Fruit fly (Drosophila melanogaster): Measurements from ENCODE around the gene MtnB.

Gene MtnB

DNA sequence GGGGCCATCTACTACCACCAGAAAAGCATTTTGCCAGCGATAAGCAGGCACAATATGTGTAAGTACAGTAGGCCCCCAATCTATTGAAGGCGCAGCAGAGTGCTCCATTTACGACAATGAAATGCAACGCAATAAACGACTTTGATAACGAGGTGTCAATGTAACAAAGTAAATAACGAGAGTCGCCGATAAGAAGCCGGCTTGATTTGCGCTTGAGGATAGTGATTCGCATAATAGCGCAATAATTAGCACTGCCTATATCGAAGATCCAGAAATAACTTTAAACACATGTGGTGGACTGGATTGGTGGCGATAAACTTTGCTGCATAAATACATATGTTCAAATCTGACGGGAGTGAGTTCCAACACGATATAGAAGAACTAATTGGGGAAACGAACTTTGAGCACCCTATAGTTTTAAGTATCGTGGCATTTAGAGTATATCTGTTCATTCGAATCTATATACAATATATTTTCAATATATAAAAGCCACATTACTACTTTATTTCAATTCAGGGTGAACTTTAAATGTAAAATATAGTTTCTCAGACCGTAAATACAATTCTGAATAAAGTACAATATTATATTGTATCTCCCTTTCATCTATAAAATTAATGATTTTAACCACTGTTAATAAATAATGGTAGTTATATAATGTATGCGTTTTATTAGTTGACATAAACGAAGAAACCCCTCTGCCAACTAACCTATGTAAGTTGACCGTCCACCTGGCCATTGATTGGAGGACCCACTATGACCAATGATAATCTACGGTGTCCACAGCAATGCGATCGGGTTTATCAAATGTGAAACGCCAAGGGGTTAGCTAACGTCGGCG, 45.7 kb upstream of the MtnB start:
- TF ChIP-seq Pif1A (GFP tag; optimal IDR thresholded peaks at IDR 0.05) (no peak), CG32121 (GFP tag; IDR thresholded peaks at IDR 0.05) (0 out of 2 replicates have a peak, but pooled peaks have one; percentile 36), Ets98B (GFP tag; IDR thresholded peaks at IDR 0.05) (peak; percentile 60), CG15710 (tag; optimal IDR thresholded peaks at IDR 0.05) (no peak), CG17806 (tag; optimal IDR thresholded peaks at IDR 0.05) (no peak), CG12605 (GFP tag; IDR thresholded peaks at IDR 0.05) (0 out of 2 replicates have a peak, but pooled peaks have one; percentile 22), fd96Ca (GFP tag; IDR thresholded peaks at IDR 0.05) (peak; percentile 55; the same call in 2 of the 3 replicates), CG8159 (tag; optimal IDR thresholded peaks at IDR 0.05) (no peak), CG4496 (GFP tag; IDR thresholded peaks at IDR 0.05) (0 out of 3 replicates have a peak, but pooled peaks have one; percentile 31), EcR (GFP tag; optimal IDR thresholded peaks at IDR 0.05) (peak; percentile 86)

DNA sequence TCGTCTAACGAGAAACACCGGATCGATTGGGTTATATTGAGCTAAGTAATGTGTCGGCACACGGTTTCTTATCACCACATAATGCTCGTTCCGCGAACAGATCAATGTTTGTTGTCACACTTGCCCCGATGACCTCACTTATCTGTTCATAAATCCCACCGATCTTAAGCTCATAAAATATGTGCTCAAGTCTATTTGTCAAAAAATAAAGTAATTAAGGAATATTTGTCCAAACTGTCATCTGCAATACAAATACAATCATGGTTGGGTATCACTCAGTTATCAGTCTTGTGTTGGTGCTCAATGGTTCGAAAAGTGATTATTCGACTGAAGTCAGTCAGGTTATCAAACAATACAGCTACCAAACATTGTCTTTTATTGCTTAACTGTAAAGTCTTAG, 44.7 kb upstream of the MtnB start:
- TF ChIP-seq gl (tag; optimal IDR thresholded peaks at IDR 0.05), result no peak
- no peak for TF ChIP-seq Pif1B (GFP tag; optimal IDR thresholded peaks at IDR 0.05)

DNA sequence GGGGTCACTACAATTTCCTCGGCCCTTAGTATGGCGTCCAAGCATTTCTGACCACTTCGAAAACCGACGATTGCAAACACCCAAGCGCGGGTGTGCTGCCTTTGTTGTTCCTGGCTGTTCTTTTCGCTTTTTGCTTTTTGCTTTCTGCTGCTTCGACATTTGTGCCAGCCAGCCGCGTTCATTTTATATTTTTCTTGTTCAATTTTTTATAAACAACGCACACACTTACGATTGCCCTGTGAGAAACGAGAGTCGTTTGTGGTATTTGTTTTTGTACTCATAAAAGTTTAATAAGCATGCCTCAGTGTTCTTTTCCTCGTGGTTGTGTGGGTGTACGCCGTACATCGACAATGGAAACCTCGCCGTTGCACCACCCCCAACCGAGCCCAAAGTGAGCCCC, 44.2 kb upstream of the MtnB start:
- no peak for TF ChIP-seq Ets98B (GFP tag; IDR thresholded peaks at IDR 0.05)
- peak; percentile 42 for TF ChIP-seq CG15710 (tag; optimal IDR thresholded peaks at IDR 0.05)
- TF ChIP-seq CG12605 (GFP tag; IDR thresholded peaks at IDR 0.05), result peak; percentile 42; the same call in 1 of the 2 replicates
- TF ChIP-seq CG17806 (tag; optimal IDR thresholded peaks at IDR 0.05), result no peak
- no peak for TF ChIP-seq Pif1A (GFP tag; optimal IDR thresholded peaks at IDR 0.05)
- no peak for TF ChIP-seq CG8301 (tag; optimal IDR thresholded peaks at IDR 0.05)
- peak; percentile 62 for TF ChIP-seq CG13204 (GFP tag; optimal IDR thresholded peaks at IDR 0.05)
- no peak for TF ChIP-seq CG34367 (tag; optimal IDR thresholded peaks at IDR 0.05)
- no peak for TF ChIP-seq rn (GFP tag; IDR thresholded peaks at IDR 0.05)
- no peak for TF ChIP-seq CG8159 (tag; optimal IDR thresholded peaks at IDR 0.05)
- TF ChIP-seq Pif1B (GFP tag; optimal IDR thresholded peaks at IDR 0.05), result no peak
- TF ChIP-seq D1 (tag; optimal IDR thresholded peaks at IDR 0.05), result no peak
- 0 out of 3 replicates have a peak, but pooled peaks have one; percentile 48 for TF ChIP-seq fd96Ca (GFP tag; IDR thresholded peaks at IDR 0.05)
- TF ChIP-seq gl (tag; optimal IDR thresholded peaks at IDR 0.05), result peak; percentile 70
- TF ChIP-seq CG4496 (GFP tag; IDR thresholded peaks at IDR 0.05), result peak; percentile 66
- TF ChIP-seq CG32121 (GFP tag; IDR thresholded peaks at IDR 0.05), result no peak
- no peak for TF ChIP-seq Snoo (tag; optimal IDR thresholded peaks at IDR 0.05)
- TF ChIP-seq EcR (GFP tag; optimal IDR thresholded peaks at IDR 0.05), result peak; percentile 17

DNA sequence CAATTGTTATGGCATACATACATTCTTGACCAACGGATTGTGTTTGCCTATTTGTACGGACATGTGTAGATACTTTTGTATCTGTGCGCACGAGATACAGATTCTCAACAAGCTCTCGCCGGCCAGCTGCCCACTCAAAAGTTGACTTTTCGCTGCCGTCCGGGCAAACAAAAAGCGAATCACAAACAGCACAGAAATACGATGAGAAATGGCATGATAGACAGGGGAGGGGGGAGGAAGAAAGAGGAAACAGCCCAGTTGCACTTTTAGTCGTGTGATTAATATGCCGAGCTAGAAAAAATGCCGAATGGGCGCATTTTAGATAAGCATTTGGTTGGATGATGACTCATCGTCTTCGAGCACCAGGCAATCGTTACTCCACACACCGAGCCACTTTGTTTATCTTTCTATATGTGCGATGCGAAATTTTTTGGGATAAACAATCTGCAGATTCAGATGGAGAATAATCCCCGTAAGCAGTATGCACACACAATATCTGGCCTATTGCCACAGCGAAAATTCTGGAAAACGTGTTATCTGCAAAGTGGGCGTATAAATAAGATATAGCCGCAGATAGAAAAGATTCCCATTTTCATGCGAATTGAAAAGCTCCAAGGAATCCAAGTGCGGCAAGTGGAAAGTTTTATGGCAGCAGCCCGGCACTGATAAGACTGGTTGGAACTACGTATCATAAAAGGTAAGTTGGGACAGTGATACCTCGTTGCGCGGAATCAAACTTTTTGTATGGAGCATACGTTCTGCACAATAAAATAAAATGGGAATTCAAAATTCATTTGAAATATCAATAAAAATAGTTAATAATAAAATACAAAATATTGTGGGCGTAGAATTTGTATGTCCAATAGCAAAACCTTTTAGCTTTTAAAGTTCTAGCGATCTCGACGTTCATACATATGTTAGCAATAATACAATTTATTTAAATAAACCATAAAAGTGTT, 43.4 kb upstream of the MtnB start:
- TF ChIP-seq CG13204 (GFP tag; optimal IDR thresholded peaks at IDR 0.05) (no peak), Pif1A (GFP tag; optimal IDR thresholded peaks at IDR 0.05) (peak; percentile 17), CG17806 (tag; optimal IDR thresholded peaks at IDR 0.05) (no peak), EcR (GFP tag; optimal IDR thresholded peaks at IDR 0.05) (no peak), CG34367 (tag; optimal IDR thresholded peaks at IDR 0.05) (no peak), CG15710 (tag; optimal IDR thresholded peaks at IDR 0.05) (no peak), CG14655 (GFP tag; optimal IDR thresholded peaks at IDR 0.05) (peak; percentile 18), CG32121 (GFP tag; IDR thresholded peaks at IDR 0.05) (no peak), gl (tag; optimal IDR thresholded peaks at IDR 0.05) (no peak), CG9948 (tag; optimal IDR thresholded peaks at IDR 0.05) (no peak), CG8301 (tag; optimal IDR thresholded peaks at IDR 0.05) (no peak), CG8159 (tag; optimal IDR thresholded peaks at IDR 0.05) (no peak), CG4496 (GFP tag; IDR thresholded peaks at IDR 0.05) (0 out of 3 replicates have a peak, but pooled peaks have one; percentile 6), D1 (tag; optimal IDR thresholded peaks at IDR 0.05) (no peak), rn (GFP tag; IDR thresholded peaks at IDR 0.05) (no peak), CG10348 (GFP tag; IDR thresholded peaks at IDR 0.05) (no peak), fd96Ca (GFP tag; IDR thresholded peaks at IDR 0.05) (0 out of 3 replicates have a peak, but pooled peaks have one; percentile 20), Ets98B (GFP tag; IDR thresholded peaks at IDR 0.05) (no peak; the same call in 1 of the 2 replicates)

DNA sequence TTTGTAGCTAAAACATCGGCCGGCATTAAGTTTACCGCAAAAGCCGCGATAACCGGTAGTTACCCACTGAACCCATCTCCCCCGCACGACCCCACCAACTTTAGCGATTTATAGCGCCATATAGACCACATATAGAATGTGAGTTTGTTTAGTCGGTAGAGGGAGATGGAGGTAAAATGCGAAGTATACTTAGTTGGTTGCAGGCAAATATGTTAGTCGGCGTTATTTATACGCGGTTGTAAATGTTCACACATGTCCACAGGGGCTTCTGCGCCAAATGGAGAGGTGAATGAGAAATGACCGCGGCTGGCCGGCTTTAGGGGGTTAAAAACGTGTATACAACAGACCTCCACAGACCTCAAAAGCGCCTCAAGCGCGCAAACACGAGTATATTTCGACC, 42.1 kb upstream of the MtnB start:
- TF ChIP-seq CG12605 (GFP tag; IDR thresholded peaks at IDR 0.05), result 0 out of 2 replicates have a peak, but pooled peaks have one; percentile 28
- peak; percentile 23; the same call in 1 of the 3 replicates for TF ChIP-seq fd96Ca (GFP tag; IDR thresholded peaks at IDR 0.05)
- no peak for TF ChIP-seq CG14655 (GFP tag; optimal IDR thresholded peaks at IDR 0.05)
- no peak for TF ChIP-seq CG17806 (tag; optimal IDR thresholded peaks at IDR 0.05)
- no peak for TF ChIP-seq CG9948 (tag; optimal IDR thresholded peaks at IDR 0.05)
- TF ChIP-seq CG13204 (GFP tag; optimal IDR thresholded peaks at IDR 0.05), result no peak
- peak; percentile 26; the same call in 1 of the 2 replicates for TF ChIP-seq CG32121 (GFP tag; IDR thresholded peaks at IDR 0.05)
- TF ChIP-seq Ets98B (GFP tag; IDR thresholded peaks at IDR 0.05), result peak; percentile 45; the same call in 1 of the 2 replicates
- 0 out of 3 replicates have a peak, but pooled peaks have one; percentile 40 for TF ChIP-seq CG4496 (GFP tag; IDR thresholded peaks at IDR 0.05)

Data from whole organism, pupa.